Fruit fly (Drosophila melanogaster) Kc167 (cell line): ENCODE data around the gene dsb.

ENCODE experiments used
- Myc ChIP-seq: fragments of >200 bp; optimal IDR thresholded peaks from 2 replicates; lab custom pipeline; 2017; ENCODE audit warnings: missing external identifiers
- Sin3A ChIP-seq: fragments of >200 bp; optimal IDR thresholded peaks from 2 replicates; lab custom pipeline; 2018; ENCODE audit warnings: missing external identifiers
- h ChIP-seq: fragments of >200 bp; optimal IDR thresholded peaks from 3 replicates; lab custom pipeline; 2018; ENCODE audit warnings: missing external identifiers
- insv ChIP-seq: fragments of >200 bp; optimal IDR thresholded peaks from 3 replicates; lab custom pipeline; 2018; ENCODE audit warnings: missing external identifiers
- psq ChIP-seq: fragments of >200 bp; optimal IDR thresholded peaks from 2 replicates; lab custom pipeline; 2017; ENCODE audit warnings: missing external identifiers
- ttk ChIP-seq: sonication (Bioruptor generic); optimal IDR thresholded peaks from 2 replicates; lab custom pipeline; 2017; ENCODE audit warnings: missing external identifiers

dsb gene

dm6 chr3L:1906208-1906607, 3.8 kb downstream of the dsb start:
- TF ChIP-seq psq (no peak), ttk (lab: Kevin White, UChicago) (no peak), Myc (lab: Kevin White, UChicago) (no peak), insv (lab: Kevin White, UChicago) (no peak), h (lab: Kevin White, UChicago) (no peak), Sin3A (lab: Kevin White, UChicago) (no peak)

- TF ChIP-seq ttk (lab: Kevin White, UChicago) (no peak), h (lab: Kevin White, UChicago) (no peak), Myc (lab: Kevin White, UChicago) (no peak), insv (lab: Kevin White, UChicago) (no peak), Sin3A (lab: Kevin White, UChicago) (no peak)
These were observed 4.7 kb downstream of the dsb start for dm6 chr3L:1905273-1905672.

- TF ChIP-seq h (lab: Kevin White, UChicago) (no peak), Sin3A (lab: Kevin White, UChicago) (no peak), Myc (lab: Kevin White, UChicago) (no peak), ttk (lab: Kevin White, UChicago) (no peak), insv (lab: Kevin White, UChicago) (no peak), psq (no peak)
These were observed 5.6 kb downstream of the dsb start for dm6 chr3L:1904440-1904839.

- TF ChIP-seq h (lab: Kevin White, UChicago) (no peak), insv (lab: Kevin White, UChicago) (no peak), Sin3A (lab: Kevin White, UChicago) (no peak), Myc (lab: Kevin White, UChicago) (no peak), psq (no peak), ttk (lab: Kevin White, UChicago) (no peak)
These were observed 9.4 kb downstream of the dsb start for dm6 chr3L:1900633-1901032.

dm6 chr3L:1899616-1900015, 10.4 kb downstream of the dsb start:
- no peak for TF ChIP-seq insv (lab: Kevin White, UChicago)
- no peak for TF ChIP-seq ttk (lab: Kevin White, UChicago)
- TF ChIP-seq psq, result no peak
- no peak for TF ChIP-seq Myc (lab: Kevin White, UChicago)
- TF ChIP-seq h (lab: Kevin White, UChicago), result no peak
- no peak for TF ChIP-seq Sin3A (lab: Kevin White, UChicago)

- TF ChIP-seq Myc (lab: Kevin White, UChicago), result no peak
- no peak for TF ChIP-seq Sin3A (lab: Kevin White, UChicago)
- no peak for TF ChIP-seq h (lab: Kevin White, UChicago)
- TF ChIP-seq psq, result no peak
- no peak for TF ChIP-seq ttk (lab: Kevin White, UChicago)
- TF ChIP-seq insv (lab: Kevin White, UChicago), result no peak
These were observed 12.3 kb downstream of the dsb start for dm6 chr3L:1897709-1898108.

dm6 chr3L:1891914-1892313, 18.1 kb downstream of the dsb start:
- TF ChIP-seq Sin3A (lab: Kevin White, UChicago) (no peak), psq (no peak), h (lab: Kevin White, UChicago) (no peak), Myc (lab: Kevin White, UChicago) (no peak)

dm6 chr3L:1890941-1891340, 19.1 kb downstream of the dsb start:
- no peak for TF ChIP-seq h (lab: Kevin White, UChicago)
- TF ChIP-seq insv (lab: Kevin White, UChicago), result no peak
- TF ChIP-seq Myc (lab: Kevin White, UChicago), result no peak
- no peak for TF ChIP-seq Sin3A (lab: Kevin White, UChicago)
- TF ChIP-seq ttk (lab: Kevin White, UChicago), result no peak
- no peak for TF ChIP-seq psq

dm6 chr3L:1887929-1888529, 22.0 kb downstream of the dsb start:
- TF ChIP-seq h (lab: Kevin White, UChicago), result no peak
- TF ChIP-seq insv (lab: Kevin White, UChicago), result no peak

dm6 chr3L:1886125-1886544, 23.9 kb downstream of the dsb start:
- TF ChIP-seq Sin3A (lab: Kevin White, UChicago) (no peak), insv (lab: Kevin White, UChicago) (no peak), h (lab: Kevin White, UChicago) (no peak)

dm6 chr3L:1885436-1885835, 24.6 kb downstream of the dsb start, which contains the start of gene Tmhs:
TSS of gene Tmhs (plus strand) at chr3L:1885657.
- TF ChIP-seq h (lab: Kevin White, UChicago) (no peak), psq (no peak), Myc (lab: Kevin White, UChicago) (no peak), Sin3A (lab: Kevin White, UChicago) (no peak), insv (lab: Kevin White, UChicago) (no peak)

- TF ChIP-seq h (lab: Kevin White, UChicago), result no peak
- TF ChIP-seq psq, result no peak
These were observed 25.3 kb downstream of the dsb start, which contains the start of gene Aprt for dm6 chr3L:1884652-1885051. TSS of gene Aprt (minus strand) at chr3L:1885019.
